Worm (Caenorhabditis elegans) whole organism, L4/young adult: ENCODE results near the gene F07C6.3.

Experiments
- dao-5 ChIP-seq: sonication (generic microtip); optimal IDR thresholded peaks from 2 replicates; lab custom pipeline; 2016; ENCODE audit warnings: missing genotype, missing genetic modification characterization, moderate library complexity, missing compliant biosample characterization
- him-1 ChIP-seq: sonication (generic microtip); optimal IDR thresholded peaks from 2 replicates; lab custom pipeline; 2016; ENCODE audit warnings: missing genotype, missing genetic modification reagents, missing genetic modification characterization, missing compliant biosample characterization

DNA sequence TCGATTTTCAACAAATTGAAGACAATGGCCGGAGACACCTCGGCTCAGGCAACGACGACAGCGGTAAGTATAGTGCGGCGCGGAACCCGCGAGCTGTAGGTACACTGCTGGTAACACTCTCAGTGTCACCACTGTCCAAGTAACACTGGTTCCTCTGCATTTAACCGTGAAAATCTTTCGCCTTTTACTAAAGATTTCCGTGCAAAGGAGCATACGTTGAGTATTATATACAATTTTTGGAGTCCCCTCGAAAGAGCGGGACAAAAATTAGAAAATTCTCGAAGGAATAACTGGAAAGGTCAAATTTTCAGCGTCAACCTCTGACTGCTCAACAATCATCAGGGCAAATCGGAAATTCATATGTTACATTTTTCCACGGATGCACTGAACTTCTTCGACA is 3.0 kb upstream of the F07C6.3 start:
- TF ChIP-seq dao-5 (tag; lab: Kevin White, UChicago) (no peak), him-1 (no peak)
